Worm (Caenorhabditis elegans) whole organism, L4 larva: ENCODE results near the gene upb-1.
A peak's percentile ranks its signal among the peaks of the same experiment; 100 is the strongest.

Experiments used
- F26F4.8 ChIP-seq: fragments of 200-800 bp; sonication (Bioruptor generic); conservative IDR thresholded peaks from 2 replicates; pipeline ENCODE4 v1.3.6; 2022; ENCODE audit warnings: missing genetic modification characterization, missing compliant biosample characterization
- F37D6.2 ChIP-seq: sonication (generic microtip); optimal IDR thresholded peaks from 2 replicates; lab custom pipeline; 2016; ENCODE audit warnings: mild to moderate bottlenecking, missing genetic modification characterization, missing compliant biosample characterization
- R02D3.7 ChIP-seq: fragments of 150-350 bp; sonication (generic microtip); optimal IDR thresholded peaks from 3 replicates; lab custom pipeline; 2014; ENCODE audit warnings: missing biosample characterization, missing genetic modification characterization
- T20F7.1 ChIP-seq: fragments of 200-800 bp; sonication (Bioruptor generic); optimal IDR thresholded peaks from 2 replicates; lab custom pipeline; 2018; ENCODE audit warnings: mild to moderate bottlenecking, missing genetic modification characterization, missing compliant biosample characterization
- T26A8.4 ChIP-seq: fragments of 200-800 bp; sonication (Bioruptor generic); IDR thresholded peaks from 2 replicates; pipeline ENCODE4 v1.3.6; 2022; ENCODE audit warnings: missing genetic modification characterization, missing compliant biosample characterization
- Y5F2A.4 ChIP-seq: fragments of 200-800 bp; sonication (Bioruptor generic); optimal IDR thresholded peaks from 2 replicates; lab custom pipeline; 2018; ENCODE audit warnings: mild to moderate bottlenecking, missing genetic modification characterization, missing compliant biosample characterization
- Y75B8A.6 ChIP-seq: fragments of 200-800 bp; sonication (Bioruptor generic); IDR thresholded peaks from 2 replicates; pipeline ENCODE4 v1.3.6; 2022; ENCODE audit warnings: missing genetic modification reagents, missing genetic modification characterization, missing compliant biosample characterization
- aha-1 ChIP-seq: fragments of 150-350 bp; peaks from one replicate; lab custom pipeline; 2014; ENCODE audit warnings: missing biosample characterization, missing genetic modification characterization
- aly-2 ChIP-seq: sonication (generic microtip); optimal IDR thresholded peaks from 2 replicates; lab custom pipeline; 2018; ENCODE audit warnings: missing biosample characterization, missing genetic modification characterization
- ama-1 ChIP-seq: fragments of 150-350 bp; optimal IDR thresholded peaks from 2 replicates; lab custom pipeline; 2014; ENCODE audit warnings: inconsistent platforms, mixed read lengths
- arid-1 ChIP-seq: fragments of 200-800 bp; sonication (Bioruptor generic); conservative IDR thresholded peaks from 2 replicates; pipeline ENCODE4 v1.3.6; 2022; ENCODE audit warnings: missing genetic modification reagents, missing genetic modification characterization, missing compliant biosample characterization
- ceh-20 ChIP-seq: fragments of 200-800 bp; sonication (Bioruptor generic); IDR thresholded peaks from 2 replicates; pipeline ENCODE4 v1.3.6; 2022; ENCODE audit warnings: missing genetic modification reagents, missing genetic modification characterization, missing compliant biosample characterization
- ceh-28 ChIP-seq: fragments of 150-350 bp; optimal IDR thresholded peaks from 2 replicates; lab custom pipeline; 2014; ENCODE audit warnings: missing biosample characterization, missing genetic modification reagents, missing genetic modification characterization
- ceh-32 ChIP-seq: sonication (generic microtip); optimal IDR thresholded peaks from 2 replicates; lab custom pipeline; 2016; ENCODE audit warnings: mild to moderate bottlenecking, missing genetic modification characterization, missing compliant biosample characterization; ENCODE audit not compliant: poor library complexity
- ceh-44 ChIP-seq: fragments of 200-800 bp; sonication (Bioruptor generic); IDR thresholded peaks from 2 replicates; pipeline ENCODE4 v1.3.6; 2022; ENCODE audit warnings: missing genetic modification reagents, missing genetic modification characterization, missing compliant biosample characterization
- ceh-62 ChIP-seq: sonication (generic microtip); optimal IDR thresholded peaks from 2 replicates; lab custom pipeline; 2017; ENCODE audit warnings: missing biosample characterization, missing genetic modification characterization
- ces-1 ChIP-seq: fragments of 150-350 bp; sonication (generic microtip); optimal IDR thresholded peaks from 4 replicates; lab custom pipeline; 2014; ENCODE audit warnings: missing biosample characterization, missing genetic modification reagents, missing genetic modification characterization
- daf-16 ChIP-seq, 3 experiments: sonication (generic microtip); optimal IDR thresholded peaks; 2 replicates each; lab custom pipeline; 2016 to 2017; ENCODE audit warnings: missing genetic modification characterization in 3 of 3, missing genetic modification reagents in 3 of 3, mild to moderate bottlenecking in 2 of 3, missing compliant biosample characterization in 2 of 3, missing biosample characterization in 1 of 3, moderate library complexity in 1 of 3
- dmd-6 ChIP-seq: fragments of 200-800 bp; sonication (Bioruptor generic); IDR thresholded peaks from 2 replicates; pipeline ENCODE4 v1.3.6; 2022; ENCODE audit warnings: missing genetic modification reagents, missing genetic modification characterization, missing compliant biosample characterization
- dve-1 ChIP-seq: sonication (generic microtip); optimal IDR thresholded peaks from 2 replicates; lab custom pipeline; 2017; ENCODE audit warnings: antibody characterized with exemption, mild to moderate bottlenecking, missing genetic modification characterization, missing compliant biosample characterization; ENCODE audit not compliant: insufficient read depth
- egl-27 ChIP-seq: sonication (generic microtip); optimal IDR thresholded peaks from 3 replicates; lab custom pipeline; 2017; ENCODE audit warnings: missing biosample characterization, missing genetic modification reagents, missing genetic modification characterization
- hif-1 ChIP-seq, 2 experiments: sonication (generic microtip); optimal IDR thresholded peaks; 2 replicates each; lab custom pipeline; 2016 to 2017; ENCODE audit warnings: missing compliant biosample characterization in 2 of 2, missing genetic modification characterization in 2 of 2, missing genetic modification reagents in 2 of 2, missing genotype in 2 of 2, mild to moderate bottlenecking in 1 of 2
- hlh-11 ChIP-seq: fragments of 200-800 bp; sonication (Bioruptor generic); optimal IDR thresholded peaks from 2 replicates; lab custom pipeline; 2018; ENCODE audit warnings: mild to moderate bottlenecking, missing genetic modification characterization, missing compliant biosample characterization
- hlh-30 ChIP-seq: sonication (generic microtip); optimal IDR thresholded peaks from 2 replicates; lab custom pipeline; 2017; ENCODE audit warnings: antibody characterized with exemption, mild to moderate bottlenecking, missing genetic modification characterization, missing compliant biosample characterization; ENCODE audit not compliant: insufficient read depth
- lim-7 ChIP-seq: fragments of 200-800 bp; sonication (Bioruptor generic); IDR thresholded peaks from 2 replicates; pipeline ENCODE4 v1.3.6; 2022; ENCODE audit warnings: missing genetic modification characterization, missing compliant biosample characterization
- lin-1 ChIP-seq: fragments of 200-800 bp; sonication (Bioruptor generic); IDR thresholded peaks from 2 replicates; pipeline ENCODE4 v1.3.6; 2022; ENCODE audit warnings: missing genetic modification reagents, missing genetic modification characterization, missing compliant biosample characterization
- lin-13 ChIP-seq: fragments of 150-350 bp; optimal IDR thresholded peaks from 2 replicates; lab custom pipeline; 2014; ENCODE audit warnings: missing biosample characterization, missing genetic modification reagents, missing genetic modification characterization
- madf-9 ChIP-seq: fragments of 200-800 bp; sonication (Bioruptor generic); conservative IDR thresholded peaks from 2 replicates; pipeline ENCODE4 v1.3.6; 2022; ENCODE audit warnings: missing genetic modification reagents, missing genetic modification characterization, missing compliant biosample characterization
- mdt-29 ChIP-seq: fragments of 200-800 bp; sonication (Bioruptor generic); IDR thresholded peaks from 2 replicates; pipeline ENCODE4 v1.3.6; 2022; ENCODE audit warnings: missing genetic modification reagents, missing genetic modification characterization, missing compliant biosample characterization
- mep-1 ChIP-seq: fragments of 150-350 bp; sonication (generic microtip); optimal IDR thresholded peaks from 3 replicates; lab custom pipeline; 2014; ENCODE audit warnings: missing biosample characterization, missing genetic modification characterization
- mes-2 ChIP-seq: sonication (generic microtip); optimal IDR thresholded peaks from 2 replicates; lab custom pipeline; 2016; ENCODE audit warnings: missing genotype, mild to moderate bottlenecking, missing genetic modification characterization, missing compliant biosample characterization; ENCODE audit not compliant: poor library complexity, severe bottlenecking
- mxl-3 ChIP-seq: fragments of 200-800 bp; sonication (Bioruptor generic); optimal IDR thresholded peaks from 2 replicates; lab custom pipeline; 2018; ENCODE audit warnings: mild to moderate bottlenecking, missing genetic modification characterization, missing compliant biosample characterization
- nhr-10 ChIP-seq: fragments of 150-350 bp; optimal IDR thresholded peaks from 2 replicates; lab custom pipeline; 2014; ENCODE audit warnings: missing biosample characterization, missing genetic modification characterization
- nhr-102 ChIP-seq: sonication (generic microtip); optimal IDR thresholded peaks from 2 replicates; lab custom pipeline; 2016; ENCODE audit warnings: mild to moderate bottlenecking, missing genetic modification characterization, moderate library complexity, missing compliant biosample characterization
- nhr-111 ChIP-seq: fragments of 200-800 bp; sonication (Bioruptor generic); optimal IDR thresholded peaks from 2 replicates; lab custom pipeline; 2018; ENCODE audit warnings: mild to moderate bottlenecking, missing genetic modification characterization, missing compliant biosample characterization
- nhr-28 ChIP-seq: fragments of 150-350 bp; optimal IDR thresholded peaks from 2 replicates; lab custom pipeline; 2014; ENCODE audit warnings: missing biosample characterization, missing genetic modification characterization
- nhr-48 ChIP-seq: sonication (generic microtip); optimal IDR thresholded peaks from 2 replicates; lab custom pipeline; 2016; ENCODE audit warnings: mild to moderate bottlenecking, missing genetic modification characterization, missing compliant biosample characterization
- nhr-6 ChIP-seq: fragments of 150-350 bp; optimal IDR thresholded peaks from 2 replicates; lab custom pipeline; 2014; ENCODE audit warnings: missing biosample characterization, missing genetic modification characterization
- php-3 ChIP-seq: fragments of 200-800 bp; sonication (Bioruptor generic); IDR thresholded peaks from 2 replicates; pipeline ENCODE4 v1.3.6; 2022; ENCODE audit warnings: missing genetic modification reagents, missing genetic modification characterization, missing compliant biosample characterization
- pqm-1 ChIP-seq: sonication (generic microtip); optimal IDR thresholded peaks from 2 replicates; lab custom pipeline; 2017; ENCODE audit warnings: missing biosample characterization, missing genetic modification characterization
- rbr-2 ChIP-seq: sonication (generic microtip); optimal IDR thresholded peaks from 2 replicates; lab custom pipeline; 2016; ENCODE audit warnings: missing genotype, missing genetic modification characterization, missing compliant biosample characterization
- saeg-2 ChIP-seq: fragments of 200-800 bp; sonication (Bioruptor generic); IDR thresholded peaks from 2 replicates; pipeline ENCODE4 v1.3.6; 2022; ENCODE audit warnings: missing genetic modification reagents, missing genetic modification characterization, missing compliant biosample characterization
- sdz-12 ChIP-seq: fragments of 200-800 bp; sonication (Bioruptor generic); optimal IDR thresholded peaks from 2 replicates; lab custom pipeline; 2018; ENCODE audit warnings: mild to moderate bottlenecking, missing genetic modification characterization, missing compliant biosample characterization
- skn-1 ChIP-seq: fragments of 150-350 bp; optimal IDR thresholded peaks from 2 replicates; lab custom pipeline; 2014; ENCODE audit warnings: missing biosample characterization, missing genetic modification characterization
- snpc-1.2 ChIP-seq: fragments of 200-800 bp; sonication (Bioruptor generic); IDR thresholded peaks from 2 replicates; pipeline ENCODE4 v1.3.6; 2022; ENCODE audit warnings: missing genetic modification reagents, missing genetic modification characterization, missing compliant biosample characterization
- tra-1 ChIP-seq: fragments of 200-800 bp; sonication (Bioruptor generic); IDR thresholded peaks from 2 replicates; pipeline ENCODE4 v1.3.6; 2022; ENCODE audit warnings: missing genetic modification reagents, missing genetic modification characterization, missing compliant biosample characterization
- unc-62 ChIP-seq, 3 experiments: fragments of 150-350 bp in 1 of 3; sonication (generic microtip); optimal IDR thresholded peaks in 2 of 3; peaks in 1 of 3; 1 replicate in 1 of 3; 2 replicates in 2 of 3; lab custom pipeline; 2014 to 2017; ENCODE audit warnings: missing biosample characterization in 3 of 3, missing genetic modification characterization in 3 of 3, missing genetic modification reagents in 3 of 3, missing genotype in 1 of 3
- vab-7 ChIP-seq: fragments of 200-800 bp; sonication (Bioruptor generic); IDR thresholded peaks from 2 replicates; pipeline ENCODE4 v1.3.6; 2022; ENCODE audit warnings: missing genetic modification reagents, missing genetic modification characterization, missing compliant biosample characterization
- zag-1 ChIP-seq: fragments of 150-350 bp; optimal IDR thresholded peaks from 2 replicates; lab custom pipeline; 2014; ENCODE audit warnings: missing biosample characterization, missing genetic modification characterization

The upb-1 gene

ce11 chrII:6328672-6329071 is 38.8 kb upstream of the upb-1 start:
- peak; percentile 76 for TF ChIP-seq php-3 (GFP tag; lab: Robert Waterston, UW)
- peak; percentile 9 for TF ChIP-seq T20F7.1
- TF ChIP-seq ces-1 (GFP tag; lab: Kevin White, UChicago) = no peak
- peak; percentile 47 for TF ChIP-seq mxl-3 (GFP tag; lab: Kevin White, UChicago)
- TF ChIP-seq mep-1 (tag; lab: Kevin White, UChicago) = peak; percentile 27
- peak; percentile 88 for TF ChIP-seq hlh-11 (tag; lab: Kevin White, UChicago)
- TF ChIP-seq hif-1 (tag; optimal IDR thresholded peaks at IDR 0.05; lab: Kevin White, UChicago) = peak in 1 of 2 experiments; percentile 16
- no peak for TF ChIP-seq nhr-111 (GFP tag; lab: Kevin White, UChicago)
- TF ChIP-seq nhr-48 (tag; lab: Kevin White, UChicago) = peak; percentile 59
- no peak for TF ChIP-seq skn-1 (tag; lab: Kevin White, UChicago)
- peak; percentile 35 for TF ChIP-seq nhr-102 (tag; lab: Kevin White, UChicago)
- peak; percentile 18 for TF ChIP-seq mes-2 (tag; lab: Kevin White, UChicago)
- TF ChIP-seq hlh-30 (tag; lab: Kevin White, UChicago) = peak; percentile 13
- peak; percentile 88 for TF ChIP-seq dmd-6 (GFP tag; lab: Robert Waterston, UW)
- TF ChIP-seq daf-16 (GFP tag; optimal IDR thresholded peaks at IDR 0.05; lab: Kevin White, UChicago) = peak in 1 of 2 experiments; percentile 9
- TF ChIP-seq daf-16 (tag; optimal IDR thresholded peaks at IDR 0.05; lab: Kevin White, UChicago) = peak; percentile 62
- TF ChIP-seq egl-27 = no peak
- no peak for TF ChIP-seq arid-1 (GFP tag; lab: Robert Waterston, UW)
- peak; percentile 97 for TF ChIP-seq nhr-28 (tag; lab: Kevin White, UChicago)
- no peak for TF ChIP-seq R02D3.7 (tag; lab: Kevin White, UChicago)
- peak; percentile 58 for TF ChIP-seq nhr-10 (tag; lab: Kevin White, UChicago)
- TF ChIP-seq dve-1 (tag; lab: Kevin White, UChicago) = peak; percentile 82
- peak; percentile 99 for TF ChIP-seq pqm-1 (tag; lab: Kevin White, UChicago)
- TF ChIP-seq lin-1 = peak; percentile 73
- no peak for TF ChIP-seq Y75B8A.6 (GFP tag; lab: Robert Waterston, UW)
- TF ChIP-seq rbr-2 (tag; lab: Kevin White, UChicago) = no peak
- TF ChIP-seq ama-1 (lab: Kevin White, UChicago) = peak; percentile 43
- TF ChIP-seq vab-7 (GFP tag; lab: Robert Waterston, UW) = no peak
- peak in 1 of 2 experiments; percentile 71 for TF ChIP-seq unc-62 (GFP tag; optimal IDR thresholded peaks at IDR 0.05 in 1 of 2; lab: Kevin White, UChicago)
- no peak for TF ChIP-seq unc-62 (tag; optimal IDR thresholded peaks at IDR 0.05; lab: Kevin White, UChicago)
- TF ChIP-seq tra-1 = peak; percentile 80
- TF ChIP-seq F26F4.8 (GFP tag; lab: Robert Waterston, UW) = no peak
- no peak for TF ChIP-seq nhr-6 (tag; lab: Kevin White, UChicago)
- TF ChIP-seq ceh-20 (GFP tag; lab: Robert Waterston, UW) = peak; percentile 41; the same call in 1 of the 2 replicates
- peak; percentile 53 for TF ChIP-seq aha-1

- TF ChIP-seq snpc-1.2 (no peak), madf-9 (GFP tag; lab: Robert Waterston, UW) (no peak), T26A8.4 (GFP tag; lab: Robert Waterston, UW) (no peak), mxl-3 (GFP tag; lab: Kevin White, UChicago) (peak; percentile 70), ceh-32 (tag; lab: Kevin White, UChicago) (no peak), zag-1 (tag; lab: Kevin White, UChicago) (no peak), lin-13 (GFP tag; lab: Kevin White, UChicago) (no peak), mdt-29 (no peak), daf-16 (GFP tag; optimal IDR thresholded peaks at IDR 0.05; lab: Kevin White, UChicago) (peak in 1 of 2 experiments; percentile 55), daf-16 (tag; optimal IDR thresholded peaks at IDR 0.05; lab: Kevin White, UChicago) (peak; percentile 59), ceh-28 (tag; lab: Kevin White, UChicago) (no peak), nhr-6 (tag; lab: Kevin White, UChicago) (no peak), Y5F2A.4 (GFP tag; lab: Kevin White, UChicago) (no peak), F37D6.2 (tag; lab: Kevin White, UChicago) (no peak), saeg-2 (0 out of 2 replicates have a peak, but pooled peaks have one; percentile 58), nhr-10 (tag; lab: Kevin White, UChicago) (no peak), lim-7 (GFP tag; lab: Robert Waterston, UW) (no peak), aly-2 (tag; lab: Kevin White, UChicago) (no peak), sdz-12 (GFP tag; lab: Kevin White, UChicago) (no peak), ceh-62 (no peak), ceh-44 (GFP tag; lab: Robert Waterston, UW) (no peak)
These were observed 37.4 kb upstream of the upb-1 start for ce11 chrII:6327317-6327716.
